Fruit fly (Drosophila melanogaster): ENCODE data around the gene CG2211.

CG2211 gene

dm6 chr3L:1320230-1320930 lies 14.8 kb downstream of the CG2211 start (continued):
- peak; percentile 10 for TF ChIP-seq CG18262 (tag; optimal IDR thresholded peaks at IDR 0.05)
- no peak for TF ChIP-seq CG8281 (tag; optimal IDR thresholded peaks at IDR 0.05)
- 0 out of 3 replicates have a peak, but pooled peaks have one; percentile 24 for TF ChIP-seq Dbx (GFP tag; IDR thresholded peaks at IDR 0.05)
- no peak for TF ChIP-seq bsh (GFP tag; optimal IDR thresholded peaks at IDR 0.05)
- no peak for TF ChIP-seq danr (GFP tag; IDR thresholded peaks at IDR 0.05)
- peak; percentile 75 for TF ChIP-seq exex (tag; optimal IDR thresholded peaks at IDR 0.05)
- no peak for TF ChIP-seq B-H1 (GFP tag; IDR thresholded peaks at IDR 0.05)
- TF ChIP-seq ems (GFP tag; optimal IDR thresholded peaks at IDR 0.05): no peak
- TF ChIP-seq D19A (tag; optimal IDR thresholded peaks at IDR 0.05): peak; percentile 42
- TF ChIP-seq Dfd (GFP tag; optimal IDR thresholded peaks at IDR 0.05): no peak
- no peak for TF ChIP-seq shn (GFP tag; optimal IDR thresholded peaks at IDR 0.05)
- peak; percentile 39 for TF ChIP-seq CG15601 (tag; optimal IDR thresholded peaks at IDR 0.05)
- no peak for TF ChIP-seq CG6791 (GFP tag; IDR thresholded peaks at IDR 0.05; ENCODE audit: partially characterized antibody)
- TF ChIP-seq Nf-YA (GFP tag; IDR thresholded peaks at IDR 0.05): no peak
- TF ChIP-seq Bdp1 (GFP tag; optimal IDR thresholded peaks at IDR 0.05): no peak
- TF ChIP-seq slou (GFP tag; optimal IDR thresholded peaks at IDR 0.05): no peak
- peak; percentile 14 for TF ChIP-seq CG10209 (GFP tag; optimal IDR thresholded peaks at IDR 0.05)
- no peak for TF ChIP-seq CG34224 (GFP tag; IDR thresholded peaks at IDR 0.05; ENCODE audit: partially characterized antibody)
- TF ChIP-seq peb (GFP tag; IDR thresholded peaks at IDR 0.05): no peak
- TF ChIP-seq CG8359 (GFP tag; optimal IDR thresholded peaks at IDR 0.05; ENCODE audit: borderline replicate concordance): no peak
- peak; percentile 96 for TF ChIP-seq CG10274 (GFP tag; optimal IDR thresholded peaks at IDR 0.05)
- no peak for TF ChIP-seq CG34422 (GFP tag; IDR thresholded peaks at IDR 0.05)
- TF ChIP-seq lilli (GFP tag; optimal IDR thresholded peaks at IDR 0.05): peak; percentile 25
- 0 out of 2 replicates have a peak, but pooled peaks have one; percentile 31 for TF ChIP-seq CG9932 (GFP tag; IDR thresholded peaks at IDR 0.05)
- TF ChIP-seq CG4617 (GFP tag; optimal IDR thresholded peaks at IDR 0.05; ENCODE audit: borderline replicate concordance): no peak
- TF ChIP-seq CG3726 (GFP tag; IDR thresholded peaks at IDR 0.05): no peak
- 0 out of 3 replicates have a peak, but pooled peaks have one; percentile 11 for TF ChIP-seq CG2889 (GFP tag; IDR thresholded peaks at IDR 0.05)
- TF ChIP-seq CG30403 (GFP tag; optimal IDR thresholded peaks at IDR 0.05): peak; percentile 28
- peak; percentile 49; the same call in 1 of the 2 replicates for TF ChIP-seq CG5953 (GFP tag; IDR thresholded peaks at IDR 0.05)
- TF ChIP-seq dimm (GFP tag; IDR thresholded peaks at IDR 0.05): no peak
- TF ChIP-seq ci (GFP tag; IDR thresholded peaks at IDR 0.05): no peak
- no peak; the same call in 1 of the 2 replicates for TF ChIP-seq Rfx (GFP tag; IDR thresholded peaks at IDR 0.05)
- no peak for TF ChIP-seq nom (GFP tag; optimal IDR thresholded peaks at IDR 0.05)
- peak; percentile 34 for TF ChIP-seq Meics (GFP tag; optimal IDR thresholded peaks at IDR 0.05)
- TF ChIP-seq Sry-β (GFP tag; optimal IDR thresholded peaks at IDR 0.05): no peak
- TF ChIP-seq pho (GFP tag; optimal IDR thresholded peaks at IDR 0.05): no peak
- TF ChIP-seq CG32772 (GFP tag; IDR thresholded peaks at IDR 0.05): no peak
- peak; percentile 85 for TF ChIP-seq grn (GFP tag; optimal IDR thresholded peaks at IDR 0.05)
- no peak for TF ChIP-seq CG14710 (tag; optimal IDR thresholded peaks at IDR 0.05)
- TF ChIP-seq CG4404 (GFP tag; IDR thresholded peaks at IDR 0.05): no peak
- no peak for TF ChIP-seq CG2129 (GFP tag; IDR thresholded peaks at IDR 0.05; ENCODE audit: partially characterized antibody)
- peak; percentile 27 for TF ChIP-seq tio (GFP tag; optimal IDR thresholded peaks at IDR 0.05)
- TF ChIP-seq CG13123 (GFP tag; optimal IDR thresholded peaks at IDR 0.05): no peak
- TF ChIP-seq E2f2 (GFP tag; IDR thresholded peaks at IDR 0.05): no peak
- no peak for TF ChIP-seq CG7987 (GFP tag; optimal IDR thresholded peaks at IDR 0.05)
- no peak for TF ChIP-seq Oaz (GFP tag; IDR thresholded peaks at IDR 0.05)
- no peak for TF ChIP-seq C15 (GFP tag; IDR thresholded peaks at IDR 0.05)
- TF ChIP-seq CG15269 (tag; optimal IDR thresholded peaks at IDR 0.05): no peak
- TF ChIP-seq Ssrp (tag; optimal IDR thresholded peaks at IDR 0.05): no peak
- peak; percentile 17 for TF ChIP-seq fd96Cb (tag; optimal IDR thresholded peaks at IDR 0.05)

All from whole organism, embryonic.